Fruit fly (Drosophila melanogaster) whole organism, embryonic: ENCODE results near the gene CG14356.

Experiments
- Antp ChIP-seq: fragments of 200-800 bp; sonication (Bioruptor generic); optimal IDR thresholded peaks from 3 replicates; lab custom pipeline; 2016; ENCODE audit warnings: missing biosample characterization, missing genetic modification characterization
- CG13296 ChIP-seq: fragments of 200-800 bp; sonication (Bioruptor generic); optimal IDR thresholded peaks from 3 replicates; lab custom pipeline; 2018; ENCODE audit warnings: missing biosample characterization, mild to moderate bottlenecking, missing genetic modification characterization
- CG13894 ChIP-seq: fragments of 200-800 bp; sonication (Bioruptor generic); optimal IDR thresholded peaks from 3 replicates; lab custom pipeline; 2018; ENCODE audit warnings: missing biosample characterization, mild to moderate bottlenecking, missing genetic modification characterization, moderate library complexity
- CG14014 ChIP-seq: fragments of 200-800 bp; sonication (Bioruptor generic); IDR thresholded peaks from 2 replicates; pipeline ENCODE4 v1.3.6; 2022; ENCODE audit warnings: missing biosample characterization, missing genetic modification characterization
- CG17328 ChIP-seq: fragments of 200-800 bp; sonication (Bioruptor generic); IDR thresholded peaks from 2 replicates; pipeline ENCODE4 v1.3.6; 2022; ENCODE audit warnings: missing biosample characterization, missing genetic modification characterization
- CG17385 ChIP-seq: fragments of 200-800 bp; sonication (Bioruptor generic); optimal IDR thresholded peaks from 3 replicates; lab custom pipeline; 2018; ENCODE audit warnings: missing biosample characterization, mild to moderate bottlenecking, missing genetic modification characterization
- CG17802 ChIP-seq: fragments of 200-800 bp; sonication (Bioruptor generic); optimal IDR thresholded peaks from 2 replicates; lab custom pipeline; 2018; ENCODE audit warnings: missing biosample characterization, mild to moderate bottlenecking, missing genetic modification characterization, moderate library complexity
- CG30403 ChIP-seq: fragments of 200-800 bp; sonication (Bioruptor generic); optimal IDR thresholded peaks from 3 replicates; lab custom pipeline; 2016; ENCODE audit warnings: missing biosample characterization, missing genetic modification characterization
- CG31388 ChIP-seq: fragments of 200-800 bp; sonication (Bioruptor generic); optimal IDR thresholded peaks from 2 replicates; lab custom pipeline; 2016; ENCODE audit warnings: missing biosample characterization, missing genetic modification characterization
- CG3281 ChIP-seq: fragments of 200-800 bp; sonication (Bioruptor generic); optimal IDR thresholded peaks from 3 replicates; lab custom pipeline; 2017; ENCODE audit warnings: missing biosample characterization, mild to moderate bottlenecking, missing genetic modification characterization
- CG4282 ChIP-seq: fragments of 200-800 bp; sonication (Bioruptor generic); optimal IDR thresholded peaks from 2 replicates; lab custom pipeline; 2016; ENCODE audit warnings: missing biosample characterization, missing genetic modification characterization
- CG6689 ChIP-seq: fragments of 200-800 bp; sonication (Bioruptor generic); IDR thresholded peaks from 2 replicates; pipeline ENCODE4 v1.3.6; 2022; ENCODE audit warnings: missing biosample characterization, missing genetic modification characterization
- CG6854 ChIP-seq: fragments of 200-800 bp; sonication (Bioruptor generic); optimal IDR thresholded peaks from 3 replicates; lab custom pipeline; 2017; ENCODE audit warnings: missing biosample characterization, mild to moderate bottlenecking, missing genetic modification characterization
- CG8478 ChIP-seq: fragments of >200 bp; optimal IDR thresholded peaks from 2 replicates; lab custom pipeline; 2018
- D19A ChIP-seq: fragments of 200-800 bp; optimal IDR thresholded peaks from 3 replicates; lab custom pipeline; 2019; ENCODE audit warnings: missing biosample characterization, mild to moderate bottlenecking, missing genetic modification characterization, moderate library complexity
- Dfd ChIP-seq, 2 experiments: fragments of >200 bp; optimal IDR thresholded peaks; 2 replicates each; lab custom pipeline; 2017; ENCODE audit warnings: missing biosample characterization in 2 of 2, missing genetic modification characterization in 2 of 2
- Drgx ChIP-seq: fragments of 200-800 bp; sonication (Bioruptor generic); IDR thresholded peaks from 2 replicates; pipeline ENCODE4 v1.3.6; 2022; ENCODE audit warnings: missing biosample characterization, missing genetic modification characterization
- Gsc ChIP-seq: fragments of 200-800 bp; sonication (Bioruptor generic); IDR thresholded peaks from 2 replicates; pipeline ENCODE4 v1.3.6; 2022; ENCODE audit warnings: missing biosample characterization, missing genetic modification characterization
- H15 ChIP-seq: fragments of 200-800 bp; sonication (Bioruptor generic); IDR thresholded peaks from 3 replicates; pipeline ENCODE4 v1.3.6; 2022; ENCODE audit warnings: missing biosample characterization, missing genetic modification characterization
- Nf-YB ChIP-seq: fragments of 200-800 bp; sonication (Bioruptor generic); optimal IDR thresholded peaks from 3 replicates; lab custom pipeline; 2019; ENCODE audit warnings: missing biosample characterization, mild to moderate bottlenecking, missing genetic modification characterization, moderate library complexity
- Opbp ChIP-seq: fragments of 200-800 bp; sonication (Bioruptor generic); IDR thresholded peaks from 3 replicates; pipeline ENCODE4 v1.3.6; 2022; ENCODE audit warnings: missing biosample characterization, missing genetic modification characterization; ENCODE audit not compliant: partially characterized antibody
- Ravus ChIP-seq: fragments of 200-800 bp; sonication (Bioruptor generic); IDR thresholded peaks from 2 replicates; pipeline ENCODE4 v1.3.6; 2022; ENCODE audit warnings: missing biosample characterization, missing genetic modification characterization
- Stat92E ChIP-seq, 3 experiments: fragments of >200 bp in 2 of 3; fragments of 200-800 bp in 1 of 3; sonication (Bioruptor generic) in 1 of 3; optimal IDR thresholded peaks; 2 replicates each; lab custom pipeline; 2017 to 2019; ENCODE audit warnings: missing biosample characterization in 3 of 3, missing genetic modification characterization in 3 of 3, mild to moderate bottlenecking in 1 of 3, moderate library complexity in 1 of 3
- YL-1 ChIP-seq: fragments of 200-800 bp; sonication (Bioruptor generic); optimal IDR thresholded peaks from 3 replicates; lab custom pipeline; 2017; ENCODE audit warnings: missing biosample characterization, mild to moderate bottlenecking, missing genetic modification characterization
- ab ChIP-seq: fragments of 200-800 bp; sonication (Bioruptor generic); optimal IDR thresholded peaks from 2 replicates; lab custom pipeline; 2016; ENCODE audit warnings: missing biosample characterization, missing genetic modification characterization
- chinmo ChIP-seq: fragments of 200-800 bp; sonication (Bioruptor generic); IDR thresholded peaks from 4 replicates; pipeline ENCODE4 v1.3.6; 2022; ENCODE audit warnings: missing biosample characterization, missing genetic modification characterization; ENCODE audit not compliant: partially characterized antibody
- crc ChIP-seq: fragments of 200-800 bp; sonication (Bioruptor generic); optimal IDR thresholded peaks from 2 replicates; lab custom pipeline; 2016; ENCODE audit warnings: missing biosample characterization, missing genetic modification characterization
- dan ChIP-seq: fragments of 200-800 bp; sonication (Bioruptor generic); IDR thresholded peaks from 2 replicates; pipeline ENCODE4 v1.3.6; 2022; ENCODE audit warnings: missing biosample characterization, missing genetic modification characterization
- fd3F ChIP-seq: fragments of 200-800 bp; sonication (Bioruptor generic); optimal IDR thresholded peaks from 2 replicates; lab custom pipeline; 2018; ENCODE audit warnings: missing biosample characterization, mild to moderate bottlenecking, missing genetic modification characterization, moderate library complexity
- fu2 ChIP-seq: fragments of 200-800 bp; sonication (Bioruptor generic); optimal IDR thresholded peaks from 2 replicates; lab custom pipeline; 2016; ENCODE audit warnings: missing biosample characterization, missing genetic modification characterization
- gro ChIP-seq: fragments of 200-800 bp; sonication (Bioruptor generic); optimal IDR thresholded peaks from 2 replicates; lab custom pipeline; 2016; ENCODE audit warnings: missing biosample characterization, missing genetic modification characterization
- ham ChIP-seq: fragments of 200-800 bp; sonication (Bioruptor generic); IDR thresholded peaks from 2 replicates; pipeline ENCODE4 v1.3.6; 2022; ENCODE audit warnings: missing biosample characterization, missing genetic modification characterization
- hbn ChIP-seq: fragments of 200-800 bp; sonication (Bioruptor generic); IDR thresholded peaks from 2 replicates; pipeline ENCODE4 v1.3.6; 2022; ENCODE audit warnings: missing biosample characterization, missing genetic modification characterization; ENCODE audit not compliant: partially characterized antibody
- inv ChIP-seq: fragments of 200-800 bp; sonication (Bioruptor generic); IDR thresholded peaks from 2 replicates; pipeline ENCODE4 v1.3.6; 2022; ENCODE audit warnings: missing biosample characterization, missing genetic modification characterization; ENCODE audit not compliant: partially characterized antibody
- lbe ChIP-seq: fragments of 200-800 bp; sonication (Bioruptor generic); optimal IDR thresholded peaks from 2 replicates; lab custom pipeline; 2016; ENCODE audit warnings: missing biosample characterization, mild to moderate bottlenecking, missing genetic modification characterization
- mam ChIP-seq: fragments of 200-800 bp; sonication (Bioruptor generic); optimal IDR thresholded peaks from 3 replicates; lab custom pipeline; 2016; ENCODE audit warnings: missing biosample characterization, missing genetic modification characterization
- nau ChIP-seq: fragments of 200-800 bp; sonication (Bioruptor generic); optimal IDR thresholded peaks from 3 replicates; lab custom pipeline; 2017; ENCODE audit warnings: missing biosample characterization, mild to moderate bottlenecking, missing genetic modification characterization, missing genetic modification reagents
- onecut ChIP-seq: fragments of 200-800 bp; sonication (Bioruptor generic); IDR thresholded peaks from 2 replicates; pipeline ENCODE4 v1.3.6; 2022; ENCODE audit warnings: missing biosample characterization, missing genetic modification characterization
- pan ChIP-seq, 4 experiments: fragments of >200 bp in 3 of 4; fragments of 200-800 bp in 1 of 4; sonication (Bioruptor generic) in 1 of 4; optimal IDR thresholded peaks in 3 of 4; IDR thresholded peaks in 1 of 4; 2 replicates each; pipeline versions ENCODE4 v1.3.6 to Lab custom; 2017 to 2022; ENCODE audit warnings: missing biosample characterization in 2 of 4, missing genetic modification characterization in 2 of 4, mixed read lengths in 1 of 4
- psq ChIP-seq: fragments of 200-800 bp; sonication (Bioruptor generic); optimal IDR thresholded peaks from 2 replicates; lab custom pipeline; 2017; ENCODE audit warnings: missing biosample characterization, missing genetic modification characterization
- ranshi ChIP-seq: fragments of 200-800 bp; sonication (Bioruptor generic); IDR thresholded peaks from 2 replicates; pipeline ENCODE4 v1.3.6; 2022; ENCODE audit warnings: missing biosample characterization, missing genetic modification characterization
- scrt ChIP-seq: fragments of 200-800 bp; sonication (Bioruptor generic); optimal IDR thresholded peaks from 2 replicates; lab custom pipeline; 2018; ENCODE audit warnings: missing biosample characterization, mild to moderate bottlenecking, missing genetic modification characterization, moderate library complexity
- shn ChIP-seq: fragments of 200-800 bp; sonication (Bioruptor generic); optimal IDR thresholded peaks from 3 replicates; lab custom pipeline; 2016; ENCODE audit warnings: missing biosample characterization, missing genetic modification characterization
- sima ChIP-seq: fragments of 200-800 bp; sonication (Bioruptor generic); optimal IDR thresholded peaks from 2 replicates; lab custom pipeline; 2016; ENCODE audit warnings: missing biosample characterization, missing genetic modification characterization
- sob ChIP-seq: fragments of 200-800 bp; sonication (Bioruptor generic); IDR thresholded peaks from 2 replicates; pipeline ENCODE4 v1.3.6; 2022; ENCODE audit warnings: missing biosample characterization, missing genetic modification characterization
- sqz ChIP-seq: fragments of 200-800 bp; sonication (Bioruptor generic); optimal IDR thresholded peaks from 3 replicates; lab custom pipeline; 2018; ENCODE audit warnings: missing biosample characterization, mild to moderate bottlenecking, missing genetic modification characterization
- tgo ChIP-seq: fragments of 200-800 bp; sonication (Bioruptor generic); IDR thresholded peaks from 3 replicates; pipeline ENCODE4 v1.3.6; 2022; ENCODE audit warnings: missing biosample characterization, missing genetic modification characterization
- usp ChIP-seq: fragments of >200 bp; optimal IDR thresholded peaks from 2 replicates; lab custom pipeline; 2017; ENCODE audit warnings: missing biosample characterization, missing genetic modification characterization
- zfh2 ChIP-seq: fragments of 200-800 bp; sonication (Bioruptor generic); optimal IDR thresholded peaks from 2 replicates; lab custom pipeline; 2016; ENCODE audit warnings: missing biosample characterization, missing genetic modification characterization

The CG14356 gene

DNA sequence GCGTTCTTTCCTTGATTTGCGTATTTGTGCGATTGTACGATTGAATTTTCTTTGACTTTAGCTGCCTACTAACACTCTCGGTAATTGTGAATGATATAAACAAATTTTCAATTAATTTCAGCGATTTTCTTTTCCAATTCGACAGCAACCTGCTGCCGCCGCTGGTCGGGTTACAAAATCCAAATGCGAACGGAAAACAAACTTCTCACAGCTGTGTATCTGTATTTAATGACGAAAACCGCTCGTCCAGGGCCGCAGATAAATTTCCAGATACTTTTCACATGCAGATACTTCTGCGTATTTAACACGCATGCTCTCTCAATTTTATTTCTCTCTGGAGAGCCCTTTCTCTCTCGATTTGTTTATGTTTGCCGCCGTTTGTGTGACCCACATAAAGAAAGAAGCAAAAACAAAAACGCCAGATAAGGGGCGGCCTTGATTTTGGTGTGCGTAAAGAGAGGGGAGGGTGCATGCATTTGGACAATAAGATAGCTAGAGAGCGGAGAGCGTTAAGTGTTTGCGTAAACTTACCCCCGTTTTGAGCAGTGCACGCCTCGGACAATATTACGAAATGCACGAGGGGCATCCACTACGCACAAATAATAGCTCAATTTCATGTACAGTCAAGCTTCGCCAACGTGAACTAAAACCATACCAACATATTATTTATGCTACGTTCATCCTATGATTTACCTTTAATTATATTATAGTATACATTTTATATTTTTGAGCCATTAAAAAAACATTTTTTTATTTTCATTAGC, 23.5 kb downstream of the CG14356 start, which contains the start of gene CG12402 (continued):
- TF ChIP-seq Nf-YB (GFP tag; lab: Kevin White, UChicago) (peak; percentile 57), scrt (GFP tag; lab: Kevin White, UChicago) (peak; percentile 64), inv (GFP tag; lab: Robert Waterston, UW) (no peak), lbe (no peak), Dfd (GFP tag; optimal IDR thresholded peaks at IDR 0.05; lab: Kevin White, UChicago) (no peak), CG17328 (GFP tag; lab: Robert Waterston, UW) (peak; percentile 92), nau (peak; percentile 76), CG6689 (GFP tag; lab: Robert Waterston, UW) (peak; percentile 89), Antp (GFP tag; lab: Kevin White, UChicago) (peak; percentile 78), D19A (tag; lab: Kevin White, UChicago) (peak; percentile 81), sqz (GFP tag; lab: Kevin White, UChicago) (peak; percentile 86), CG4282 (no peak), CG30403 (GFP tag; lab: Kevin White, UChicago) (peak; percentile 85), Gsc (GFP tag; lab: Robert Waterston, UW) (no peak), tgo (peak; percentile 86), shn (GFP tag; lab: Kevin White, UChicago) (peak; percentile 56), YL-1 (GFP tag; lab: Kevin White, UChicago) (no peak), chinmo (peak; percentile 100), CG17385 (GFP tag; lab: Kevin White, UChicago) (peak; percentile 70), pan (optimal IDR thresholded peaks at IDR 0.05; lab: Kevin White, UChicago) (no peak), pan (GFP tag; optimal IDR thresholded peaks at IDR 0.05 in 1 of 2, IDR thresholded peaks at IDR 0.05 in 1 of 2) (peak in 1 of 2 experiments; percentile 90), CG8478 (no peak), crc (GFP tag; lab: Kevin White, UChicago) (peak; percentile 27), ab (peak; percentile 28), ham (GFP tag; lab: Robert Waterston, UW) (no peak), CG13296 (GFP tag; lab: Kevin White, UChicago) (peak; percentile 86), CG13894 (tag; lab: Kevin White, UChicago) (peak; percentile 63), onecut (GFP tag; lab: Robert Waterston, UW) (peak; percentile 83), ranshi (GFP tag; lab: Robert Waterston, UW) (peak; percentile 85), sima (GFP tag; lab: Kevin White, UChicago) (no peak), usp (GFP tag; lab: Kevin White, UChicago) (no peak), Opbp (GFP tag; lab: Robert Waterston, UW) (0 out of 3 replicates have a peak, but pooled peaks have one; percentile 43), hbn (peak; percentile 29; the same call in 1 of the 2 replicates), CG31388 (GFP tag; lab: Kevin White, UChicago) (peak; percentile 55), sob (GFP tag; lab: Robert Waterston, UW) (peak; percentile 79; the same call in 1 of the 2 replicates), Stat92E (GFP tag; optimal IDR thresholded peaks at IDR 0.05; lab: Kevin White, UChicago) (peak in 1 of 3 experiments; percentile 89), H15 (GFP tag; lab: Robert Waterston, UW) (peak; percentile 79), CG14014 (GFP tag; lab: Robert Waterston, UW) (peak; percentile 84), dan (no peak), Ravus (GFP tag; lab: Robert Waterston, UW) (peak; percentile 48), gro (GFP tag; lab: Kevin White, UChicago) (peak; percentile 24), Drgx (peak; percentile 61), CG3281 (GFP tag; lab: Kevin White, UChicago) (peak; percentile 72), fu2 (no peak), zfh2 (GFP tag; lab: Kevin White, UChicago) (no peak), psq (peak; percentile 66), CG6854 (peak; percentile 68), fd3F (GFP tag; lab: Kevin White, UChicago) (peak; percentile 72), mam (GFP tag; lab: Kevin White, UChicago) (peak; percentile 59), CG17802 (tag; lab: Kevin White, UChicago) (peak; percentile 51)
